Worm (Caenorhabditis elegans) whole organism, midembryonic: ENCODE measurements around the gene ZK899.3.

Experiments used
- T22C8.4 ChIP-seq: fragments of 200-800 bp; sonication (Bioruptor generic); IDR thresholded peaks from 2 replicates; pipeline ENCODE4 v1.3.6; 2022; ENCODE audit warnings: missing genetic modification characterization, missing compliant biosample characterization
- med-1 ChIP-seq: sonication (generic microtip); optimal IDR thresholded peaks from 2 replicates; lab custom pipeline; 2017; ENCODE audit warnings: missing genetic modification characterization, mild to moderate bottlenecking, missing compliant biosample characterization, antibody characterized with exemption, missing genetic modification reagents; ENCODE audit not compliant: insufficient read depth
- ztf-29 ChIP-seq: fragments of 200-800 bp; sonication (Bioruptor generic); IDR thresholded peaks from 2 replicates; pipeline ENCODE4 v1.3.6; 2022; ENCODE audit warnings: missing genetic modification reagents, missing genetic modification characterization, missing compliant biosample characterization

ce11 chrX:9451944-9452453, 949 bp upstream of the ZK899.3 start, which contains the start of gene ZK899.2:
- TF ChIP-seq ztf-29 (GFP tag; lab: Robert Waterston, UW) (no peak), med-1 (GFP tag; lab: Kevin White, UChicago) (no peak), T22C8.4 (no peak)
